Fruit fly (Drosophila melanogaster): Measurements from ENCODE around the gene CG46335.

DNA sequence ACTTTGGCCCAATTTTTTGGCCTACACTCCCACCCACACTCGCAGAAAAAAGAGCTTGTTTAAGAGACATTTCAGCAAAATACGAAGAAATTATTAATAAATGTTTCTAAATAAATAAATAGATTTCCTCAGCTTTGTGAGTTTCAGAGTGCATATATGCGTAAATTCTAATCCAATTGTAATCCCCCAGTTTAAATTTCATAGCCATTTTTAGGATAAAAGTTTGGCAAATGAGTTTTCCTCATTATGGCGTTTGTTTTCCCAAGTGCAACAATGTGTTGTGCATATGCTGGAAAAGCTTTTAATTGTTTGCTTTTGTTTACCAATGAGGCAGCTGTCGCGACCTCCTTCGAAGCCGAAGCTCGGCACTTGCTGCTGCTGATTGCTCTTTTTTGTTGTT lies 40.2 kb upstream of the CG46335 start:
- TF ChIP-seq Dll (optimal IDR thresholded peaks at IDR 0.05) (no peak), psq (optimal IDR thresholded peaks at IDR 0.05) (no peak), EcR (GFP tag; optimal IDR thresholded peaks at IDR 0.05) (no peak), pan (optimal IDR thresholded peaks at IDR 0.05) (no peak), CG8478 (optimal IDR thresholded peaks at IDR 0.05) (no peak)
